Comparison of ENCODE assay signal across 1 fruit fly cellular context in genomic region chr3R:4873756-4874155, dm6.
A peak's percentile ranks its signal among the peaks of the same experiment; 100 is the strongest.
TF ChIP-seq lines count a peak whose summit lies in the region.

No protein-coding gene starts in this region.

TF ChIP-seq in whole organism, prepupa, 60 proteins besides CTCF, POLR2A, EP300 and RAD21 (continued from another document):
- TF ChIP-seq CG8632 (GFP tag; optimal IDR thresholded peaks at IDR 0.05; lab: Kevin White, UChicago) (peak; percentile 45), CG15336 (GFP tag; IDR thresholded peaks at IDR 0.05; lab: Robert Waterston, UW) (peak; percentile 44; the same call in 1 of the 2 replicates), CG16779 (tag; optimal IDR thresholded peaks at IDR 0.05; lab: Kevin White, UChicago) (peak; percentile 9), Sox15 (GFP tag; optimal IDR thresholded peaks at IDR 0.05; lab: Kevin White, UChicago) (peak; percentile 23), CG6808 (GFP tag; optimal IDR thresholded peaks at IDR 0.05; lab: Kevin White, UChicago) (peak; percentile 63), vri (GFP tag; optimal IDR thresholded peaks at IDR 0.05; lab: Kevin White, UChicago) (peak; percentile 64), Hr4 (GFP tag; optimal IDR thresholded peaks at IDR 0.05; lab: Kevin White, UChicago) (peak; percentile 26), dac (GFP tag; optimal IDR thresholded peaks at IDR 0.05; lab: Kevin White, UChicago) (no peak), Hr38 (GFP tag; optimal IDR thresholded peaks at IDR 0.05; lab: Kevin White, UChicago) (no peak), Ets21C (GFP tag; optimal IDR thresholded peaks at IDR 0.05; lab: Kevin White, UChicago) (peak; percentile 20), OdsH (GFP tag; optimal IDR thresholded peaks at IDR 0.05; lab: Kevin White, UChicago) (peak; percentile 31), Blimp-1 (GFP tag; optimal IDR thresholded peaks at IDR 0.05; lab: Kevin White, UChicago) (peak; percentile 52), ss (GFP tag; optimal IDR thresholded peaks at IDR 0.05; lab: Kevin White, UChicago) (peak; percentile 19 to 42), salr (GFP tag; optimal IDR thresholded peaks at IDR 0.05; lab: Kevin White, UChicago) (no peak), CG11902 (GFP tag; optimal IDR thresholded peaks at IDR 0.05; lab: Kevin White, UChicago) (peak; percentile 21), esn (GFP tag; optimal IDR thresholded peaks at IDR 0.05; lab: Kevin White, UChicago) (peak; percentile 76), achi (GFP tag; optimal IDR thresholded peaks at IDR 0.05; lab: Kevin White, UChicago) (peak; percentile 30), Eip93F (GFP tag; optimal IDR thresholded peaks at IDR 0.05; lab: Kevin White, UChicago) (no peak), CG3032 (tag; optimal IDR thresholded peaks at IDR 0.05; lab: Kevin White, UChicago) (peak; percentile 67), Eip78C (GFP tag; lab: Kevin White, UChicago) (peak; percentile 85), dsx (GFP tag; optimal IDR thresholded peaks at IDR 0.05; lab: Kevin White, UChicago; ENCODE audit: poor library complexity, severe bottlenecking) (peak; percentile 63), CG4318 (GFP tag; optimal IDR thresholded peaks at IDR 0.05; lab: Kevin White, UChicago) (no peak), pdm3 (GFP tag; optimal IDR thresholded peaks at IDR 0.05; lab: Kevin White, UChicago) (peak; percentile 46), CG8119 (GFP tag; IDR thresholded peaks at IDR 0.05; lab: Robert Waterston, UW) (peak; percentile 45; the same call in 1 of the 3 replicates), CG6792 (GFP tag; optimal IDR thresholded peaks at IDR 0.05; lab: Kevin White, UChicago) (peak; percentile 59), net (GFP tag; optimal IDR thresholded peaks at IDR 0.05; lab: Kevin White, UChicago) (no peak), fd59A (GFP tag; optimal IDR thresholded peaks at IDR 0.05; lab: Kevin White, UChicago) (peak; percentile 55), Sox102F (GFP tag; optimal IDR thresholded peaks at IDR 0.05; lab: Kevin White, UChicago) (peak; percentile 66), Hr39 (GFP tag; optimal IDR thresholded peaks at IDR 0.05; lab: Kevin White, UChicago) (peak; percentile 61), CG7368 (GFP tag; optimal IDR thresholded peaks at IDR 0.05; lab: Kevin White, UChicago) (peak; percentile 42), CG10631 (GFP tag; optimal IDR thresholded peaks at IDR 0.05; lab: Kevin White, UChicago) (peak; percentile 57), topi (GFP tag; optimal IDR thresholded peaks at IDR 0.05; lab: Kevin White, UChicago) (peak; percentile 71), Sox14 (GFP tag; optimal IDR thresholded peaks at IDR 0.05; lab: Kevin White, UChicago) (peak; percentile 54)
TF ChIP-seq in whole organism, prepupa: peak in this region for 47.
